Fruit fly (Drosophila melanogaster) whole organism, embryonic: ENCODE results near the gene PIG-B.

Experiments used
- CG10462 ChIP-seq: fragments of 200-800 bp; sonication (Bioruptor generic); optimal IDR thresholded peaks from 2 replicates; lab custom pipeline; 2016; ENCODE audit warnings: missing biosample characterization, missing genetic modification characterization
- CG11247 ChIP-seq: fragments of 200-800 bp; sonication (Bioruptor generic); IDR thresholded peaks from 2 replicates; pipeline ENCODE4 v1.3.6; 2022; ENCODE audit warnings: missing biosample characterization, missing genetic modification characterization
- CG17328 ChIP-seq: fragments of 200-800 bp; sonication (Bioruptor generic); IDR thresholded peaks from 2 replicates; pipeline ENCODE4 v1.3.6; 2022; ENCODE audit warnings: missing biosample characterization, missing genetic modification characterization
- CG17912 ChIP-seq: fragments of 200-800 bp; sonication (Bioruptor generic); optimal IDR thresholded peaks from 2 replicates; lab custom pipeline; 2018; ENCODE audit warnings: missing biosample characterization, mild to moderate bottlenecking, missing genetic modification characterization
- CG2875 ChIP-seq: fragments of 200-800 bp; sonication (Bioruptor generic); optimal IDR thresholded peaks from 2 replicates; lab custom pipeline; 2017; ENCODE audit warnings: missing biosample characterization, mild to moderate bottlenecking, missing genetic modification characterization, missing genetic modification reagents
- CG2889 ChIP-seq: fragments of 200-800 bp; sonication (Bioruptor generic); IDR thresholded peaks from 3 replicates; pipeline ENCODE4 v1.3.6; 2022; ENCODE audit warnings: missing biosample characterization, missing genetic modification characterization
- CG32532 ChIP-seq: fragments of 200-800 bp; sonication (Bioruptor generic); IDR thresholded peaks from 2 replicates; pipeline ENCODE4 v1.3.6; 2022; ENCODE audit warnings: missing biosample characterization, missing genetic modification characterization
- CG4282 ChIP-seq: fragments of 200-800 bp; sonication (Bioruptor generic); optimal IDR thresholded peaks from 2 replicates; lab custom pipeline; 2016; ENCODE audit warnings: missing biosample characterization, missing genetic modification characterization
- CG4328 ChIP-seq: fragments of 200-800 bp; sonication (Bioruptor generic); optimal IDR thresholded peaks from 3 replicates; lab custom pipeline; 2017; ENCODE audit warnings: missing biosample characterization, missing genetic modification reagents, missing genetic modification characterization
- CG4707 ChIP-seq: fragments of 200-800 bp; sonication (Bioruptor generic); optimal IDR thresholded peaks from 2 replicates; lab custom pipeline; 2018; ENCODE audit warnings: missing biosample characterization, mild to moderate bottlenecking, missing genetic modification characterization, moderate library complexity
- CG6254 ChIP-seq: fragments of 200-800 bp; sonication (Bioruptor generic); optimal IDR thresholded peaks from 3 replicates; lab custom pipeline; 2017; ENCODE audit warnings: mild to moderate bottlenecking, missing biosample characterization, missing genetic modification reagents, missing genetic modification characterization
- CG6683 ChIP-seq: fragments of 200-800 bp; sonication (Bioruptor generic); optimal IDR thresholded peaks from 2 replicates; lab custom pipeline; 2017; ENCODE audit warnings: missing biosample characterization, mild to moderate bottlenecking, missing genetic modification characterization, missing genetic modification reagents
- CG8944 ChIP-seq: fragments of 200-800 bp; sonication (Bioruptor generic); optimal IDR thresholded peaks from 3 replicates; lab custom pipeline; 2016; ENCODE audit warnings: missing biosample characterization, missing genetic modification characterization
- CG9215 ChIP-seq: fragments of 200-800 bp; sonication (Bioruptor generic); IDR thresholded peaks from 2 replicates; pipeline ENCODE4 v1.3.6; 2022; ENCODE audit warnings: missing biosample characterization, missing genetic modification characterization
- CG9876 ChIP-seq: fragments of 200-800 bp; sonication (Bioruptor generic); optimal IDR thresholded peaks from 2 replicates; lab custom pipeline; 2016; ENCODE audit warnings: missing biosample characterization, missing genetic modification characterization
- CG9932 ChIP-seq: fragments of 200-800 bp; sonication (Bioruptor generic); IDR thresholded peaks from 2 replicates; pipeline ENCODE4 v1.3.6; 2022; ENCODE audit warnings: missing biosample characterization, missing genetic modification characterization
- Camta ChIP-seq: fragments of 200-800 bp; sonication (Bioruptor generic); optimal IDR thresholded peaks from 2 replicates; lab custom pipeline; 2016; ENCODE audit warnings: missing biosample characterization, missing genetic modification characterization
- Chrac-16 ChIP-seq: fragments of 200-800 bp; sonication (Bioruptor generic); optimal IDR thresholded peaks from 3 replicates; lab custom pipeline; 2016; ENCODE audit warnings: missing biosample characterization, missing genetic modification characterization
- Dfd ChIP-seq, 2 experiments: fragments of >200 bp; optimal IDR thresholded peaks; 2 replicates each; lab custom pipeline; 2017; ENCODE audit warnings: missing biosample characterization in 2 of 2, missing genetic modification characterization in 2 of 2
- Dll ChIP-seq: fragments of 200-800 bp; sonication (Bioruptor generic); IDR thresholded peaks from 4 replicates; pipeline ENCODE4 v1.3.6; 2022; ENCODE audit warnings: missing biosample characterization, missing genetic modification characterization; ENCODE audit not compliant: partially characterized antibody
- Ets65A ChIP-seq: fragments of 200-800 bp; sonication (Bioruptor generic); peaks from one replicate; lab custom pipeline; 2016; ENCODE audit warnings: missing biosample characterization, missing genetic modification characterization
- Fer1 ChIP-seq: fragments of 200-800 bp; sonication (Bioruptor generic); optimal IDR thresholded peaks from 2 replicates; lab custom pipeline; 2017; ENCODE audit warnings: missing biosample characterization, mild to moderate bottlenecking, missing genetic modification characterization
- Mes4 ChIP-seq: fragments of 200-800 bp; sonication (Bioruptor generic); optimal IDR thresholded peaks from 2 replicates; lab custom pipeline; 2016; ENCODE audit warnings: missing biosample characterization, missing genetic modification characterization
- Nf-YB ChIP-seq: fragments of 200-800 bp; sonication (Bioruptor generic); optimal IDR thresholded peaks from 3 replicates; lab custom pipeline; 2019; ENCODE audit warnings: missing biosample characterization, mild to moderate bottlenecking, missing genetic modification characterization, moderate library complexity
- Oli ChIP-seq: fragments of 200-800 bp; sonication (Bioruptor generic); optimal IDR thresholded peaks from 2 replicates; lab custom pipeline; 2018; ENCODE audit warnings: missing biosample characterization, mild to moderate bottlenecking, missing genetic modification characterization, moderate library complexity
- Sox100B ChIP-seq: fragments of 200-800 bp; sonication (Bioruptor generic); optimal IDR thresholded peaks from 3 replicates; lab custom pipeline; 2018; ENCODE audit warnings: missing biosample characterization, mild to moderate bottlenecking, missing genetic modification characterization
- Xrp1 ChIP-seq: fragments of 200-800 bp; sonication (Bioruptor generic); IDR thresholded peaks from 2 replicates; pipeline ENCODE4 v1.3.6; 2022; ENCODE audit warnings: missing biosample characterization, missing genetic modification characterization
- YL-1 ChIP-seq: fragments of 200-800 bp; sonication (Bioruptor generic); optimal IDR thresholded peaks from 3 replicates; lab custom pipeline; 2017; ENCODE audit warnings: missing biosample characterization, mild to moderate bottlenecking, missing genetic modification characterization
- aop ChIP-seq: fragments of 200-800 bp; sonication (Bioruptor generic); IDR thresholded peaks from 2 replicates; pipeline ENCODE4 v1.3.6; 2022; ENCODE audit warnings: missing biosample characterization, missing genetic modification characterization
- bbx ChIP-seq: fragments of 200-800 bp; sonication (Bioruptor generic); IDR thresholded peaks from 2 replicates; pipeline ENCODE4 v1.3.6; 2022; ENCODE audit warnings: missing biosample characterization, missing genetic modification characterization; ENCODE audit not compliant: partially characterized antibody
- crc ChIP-seq: fragments of 200-800 bp; sonication (Bioruptor generic); optimal IDR thresholded peaks from 2 replicates; lab custom pipeline; 2016; ENCODE audit warnings: missing biosample characterization, missing genetic modification characterization
- cwo ChIP-seq: fragments of 200-800 bp; sonication (Bioruptor generic); optimal IDR thresholded peaks from 3 replicates; lab custom pipeline; 2017; ENCODE audit warnings: missing biosample characterization, missing genetic modification characterization, mild to moderate bottlenecking, moderate library complexity, missing genetic modification reagents
- da ChIP-seq: fragments of 200-800 bp; sonication (Bioruptor generic); optimal IDR thresholded peaks from 2 replicates; lab custom pipeline; 2016; ENCODE audit warnings: missing biosample characterization, missing genetic modification characterization
- danr ChIP-seq: fragments of 200-800 bp; sonication (Bioruptor generic); IDR thresholded peaks from 2 replicates; pipeline ENCODE4 v1.3.6; 2022; ENCODE audit warnings: missing biosample characterization, missing genetic modification characterization
- gce ChIP-seq: fragments of 200-800 bp; sonication (Bioruptor generic); IDR thresholded peaks from 3 replicates; pipeline ENCODE4 v1.3.6; 2022; ENCODE audit warnings: missing biosample characterization, missing genetic modification characterization
- grau ChIP-seq: fragments of 200-800 bp; optimal IDR thresholded peaks from 3 replicates; lab custom pipeline; 2019; ENCODE audit warnings: missing biosample characterization, mild to moderate bottlenecking, missing genetic modification characterization, moderate library complexity
- grn ChIP-seq: fragments of 200-800 bp; sonication (Bioruptor generic); optimal IDR thresholded peaks from 3 replicates; lab custom pipeline; 2017; ENCODE audit warnings: missing biosample characterization, missing genetic modification characterization
- gsb-n ChIP-seq: fragments of 200-800 bp; sonication (Bioruptor generic); optimal IDR thresholded peaks from 3 replicates; lab custom pipeline; 2018; ENCODE audit warnings: missing biosample characterization, mild to moderate bottlenecking, missing genetic modification characterization
- gt ChIP-seq: fragments of 200-800 bp; sonication (Bioruptor generic); IDR thresholded peaks from 2 replicates; pipeline ENCODE4 v1.3.6; 2022; ENCODE audit warnings: missing biosample characterization, missing genetic modification characterization
- hbn ChIP-seq: fragments of 200-800 bp; sonication (Bioruptor generic); IDR thresholded peaks from 2 replicates; pipeline ENCODE4 v1.3.6; 2022; ENCODE audit warnings: missing biosample characterization, missing genetic modification characterization; ENCODE audit not compliant: partially characterized antibody
- hth ChIP-seq: fragments of >200 bp; optimal IDR thresholded peaks from 2 replicates; lab custom pipeline; 2017; ENCODE audit warnings: inconsistent platforms
- prd ChIP-seq, 3 experiments: fragments of >200 bp in 2 of 3; fragments of 200-800 bp in 1 of 3; sonication (Bioruptor generic) in 1 of 3; optimal IDR thresholded peaks in 2 of 3; IDR thresholded peaks in 1 of 3; 2 replicates in 2 of 3; 3 replicates in 1 of 3; pipeline versions ENCODE4 v1.3.6 to Lab custom; 2017 to 2022; ENCODE audit warnings: missing biosample characterization in 1 of 3, missing genetic modification characterization in 1 of 3
- pros ChIP-seq: fragments of 200-800 bp; sonication (Bioruptor generic); optimal IDR thresholded peaks from 3 replicates; lab custom pipeline; 2019; ENCODE audit warnings: missing biosample characterization, mild to moderate bottlenecking, missing genetic modification characterization, moderate library complexity
- salm ChIP-seq: fragments of 200-800 bp; sonication (Bioruptor generic); optimal IDR thresholded peaks from 2 replicates; lab custom pipeline; 2018; ENCODE audit warnings: missing biosample characterization, mild to moderate bottlenecking, missing genetic modification characterization
- slp2 ChIP-seq: fragments of 200-800 bp; sonication (Bioruptor generic); optimal IDR thresholded peaks from 2 replicates; lab custom pipeline; 2016; ENCODE audit warnings: missing biosample characterization, missing genetic modification characterization
- sna ChIP-seq: fragments of 200-800 bp; sonication (Bioruptor generic); IDR thresholded peaks from 2 replicates; pipeline ENCODE4 v1.3.6; 2022; ENCODE audit warnings: missing biosample characterization, missing genetic modification characterization; ENCODE audit not compliant: partially characterized antibody
- tll ChIP-seq, 2 experiments: fragments of 200-800 bp in 1 of 2; fragments of >200 bp in 1 of 2; sonication (Bioruptor generic) in 1 of 2; optimal IDR thresholded peaks; 2 replicates each; lab custom pipeline; 2017 to 2019; ENCODE audit warnings: missing biosample characterization in 2 of 2, missing genetic modification characterization in 2 of 2, mild to moderate bottlenecking in 1 of 2, moderate library complexity in 1 of 2
- wor ChIP-seq: fragments of 200-800 bp; sonication (Bioruptor generic); IDR thresholded peaks from 2 replicates; pipeline ENCODE4 v1.3.6; 2022; ENCODE audit warnings: missing biosample characterization, missing genetic modification characterization
- z ChIP-seq: fragments of 200-800 bp; sonication (Bioruptor generic); IDR thresholded peaks from 3 replicates; pipeline ENCODE4 v1.3.6; 2022; ENCODE audit warnings: missing biosample characterization, missing genetic modification characterization
- zf30C ChIP-seq: fragments of 200-800 bp; sonication (Bioruptor generic); optimal IDR thresholded peaks from 3 replicates; lab custom pipeline; 2018; ENCODE audit warnings: missing biosample characterization, mild to moderate bottlenecking, missing genetic modification characterization

Gene PIG-B

dm6 chr3L:3842981-3843701 lies 32.1 kb downstream of the PIG-B start (continued):
- TF ChIP-seq Sox100B (GFP tag; lab: Kevin White, UChicago) = no peak
- no peak for TF ChIP-seq CG17912 (GFP tag; lab: Kevin White, UChicago)
- TF ChIP-seq CG10462 (GFP tag; lab: Kevin White, UChicago) = no peak
- no peak for TF ChIP-seq CG9215 (GFP tag; lab: Robert Waterston, UW)
- peak; percentile 39 for TF ChIP-seq Chrac-16
- TF ChIP-seq CG11247 (GFP tag; lab: Robert Waterston, UW) = no peak
- TF ChIP-seq zf30C (GFP tag; lab: Kevin White, UChicago) = peak; percentile 97
- TF ChIP-seq Oli (tag; lab: Kevin White, UChicago) = no peak
- no peak for TF ChIP-seq Camta (GFP tag; lab: Kevin White, UChicago)
- TF ChIP-seq salm = no peak
- no peak for TF ChIP-seq CG2875 (GFP tag; lab: Kevin White, UChicago)
- peak; percentile 64 for TF ChIP-seq hth (lab: Kevin White, UChicago)
- no peak for TF ChIP-seq cwo (GFP tag; lab: Kevin White, UChicago)
- no peak for TF ChIP-seq slp2 (GFP tag; lab: Kevin White, UChicago)
- no peak for TF ChIP-seq Fer1
- TF ChIP-seq CG8944 (GFP tag; lab: Kevin White, UChicago) = no peak
- TF ChIP-seq gsb-n = peak; percentile 26
- TF ChIP-seq danr (GFP tag; lab: Robert Waterston, UW) = no peak
- TF ChIP-seq CG2889 (GFP tag; lab: Robert Waterston, UW) = no peak
- TF ChIP-seq Dfd (GFP tag; optimal IDR thresholded peaks at IDR 0.05; lab: Kevin White, UChicago) = no peak
- TF ChIP-seq CG6683 = no peak
- TF ChIP-seq gt = no peak
- peak; percentile 97 for TF ChIP-seq grn (GFP tag; lab: Kevin White, UChicago)
- peak; percentile 54 for TF ChIP-seq Xrp1 (GFP tag; lab: Robert Waterston, UW)
- no peak for TF ChIP-seq CG4328 (GFP tag; lab: Kevin White, UChicago)
- TF ChIP-seq wor = no peak
- no peak for TF ChIP-seq Ets65A (GFP tag; lab: Kevin White, UChicago)
- no peak for TF ChIP-seq prd (optimal IDR thresholded peaks at IDR 0.05; lab: Kevin White, UChicago)
- peak; percentile 38; the same call in 2 of the 3 replicates for TF ChIP-seq prd (GFP tag; IDR thresholded peaks at IDR 0.05; lab: Robert Waterston, UW)
- no peak for TF ChIP-seq Mes4 (GFP tag; lab: Kevin White, UChicago)
- TF ChIP-seq CG9876 = no peak
- no peak for TF ChIP-seq aop (GFP tag; lab: Robert Waterston, UW)
- TF ChIP-seq CG17328 = 0 out of 2 replicates have a peak, but pooled peaks have one; percentile 18
- no peak for TF ChIP-seq CG4707 (GFP tag; lab: Kevin White, UChicago)
- TF ChIP-seq CG6254 (GFP tag; lab: Kevin White, UChicago) = no peak
- no peak for TF ChIP-seq grau (tag; lab: Kevin White, UChicago)

dm6 chr3L:3845815-3846375 lies 34.8 kb downstream of the PIG-B start, which contains the start of gene Awh:
Gene Awh (plus strand): TSS chr3L:3846206.
- TF ChIP-seq CG32532 (GFP tag; lab: Robert Waterston, UW) = peak; percentile 37; the same call in 1 of the 2 replicates
- peak in 1 of 2 experiments; percentile 5 for TF ChIP-seq tll (GFP tag; optimal IDR thresholded peaks at IDR 0.05; lab: Kevin White, UChicago)
- TF ChIP-seq crc = no peak
- peak; percentile 50 for TF ChIP-seq pros (GFP tag; lab: Kevin White, UChicago)
- TF ChIP-seq hbn = peak; percentile 27; the same call in 1 of the 2 replicates
- peak; percentile 31; the same call in 1 of the 3 replicates for TF ChIP-seq gce (GFP tag; lab: Robert Waterston, UW)
- TF ChIP-seq bbx (GFP tag; lab: Robert Waterston, UW) = peak; percentile 66; the same call in 1 of the 2 replicates
- peak; percentile 50 for TF ChIP-seq sna (GFP tag; lab: Robert Waterston, UW)
- peak; percentile 99 for TF ChIP-seq Nf-YB (GFP tag; lab: Kevin White, UChicago)
- no peak for TF ChIP-seq da
- 0 out of 2 replicates have a peak, but pooled peaks have one; percentile 23 for TF ChIP-seq CG9932 (GFP tag; lab: Robert Waterston, UW)
- TF ChIP-seq z (GFP tag; lab: Robert Waterston, UW) = peak; percentile 99
- TF ChIP-seq Dll (GFP tag; lab: Robert Waterston, UW) = peak; percentile 33; the same call in 1 of the 4 replicates
- no peak for TF ChIP-seq YL-1 (GFP tag; lab: Kevin White, UChicago)
- TF ChIP-seq CG4282 (GFP tag; lab: Kevin White, UChicago) = no peak
